Worm (Caenorhabditis elegans) whole organism, early embryonic: Measurements from ENCODE around the gene Y47D7A.11.

Source experiments
- B0310.2 ChIP-seq: sonication (generic microtip); optimal IDR thresholded peaks from 2 replicates; lab custom pipeline; 2016; ENCODE audit warnings: mild to moderate bottlenecking, missing genetic modification characterization, missing compliant biosample characterization
- aly-1 ChIP-seq: sonication (generic microtip); optimal IDR thresholded peaks from 2 replicates; lab custom pipeline; 2016; ENCODE audit warnings: missing genetic modification characterization, missing compliant biosample characterization
- ama-1 ChIP-seq: fragments of 150-350 bp; optimal IDR thresholded peaks from 2 replicates; lab custom pipeline; 2014
- ceh-36 ChIP-seq: sonication (generic microtip); optimal IDR thresholded peaks from 2 replicates; lab custom pipeline; 2016; ENCODE audit warnings: missing genetic modification characterization, inconsistent platforms, missing compliant biosample characterization
- ets-7 ChIP-seq: sonication (generic microtip); optimal IDR thresholded peaks from 2 replicates; lab custom pipeline; 2016; ENCODE audit warnings: missing genotype, missing genetic modification characterization, missing compliant biosample characterization
- flt-1 ChIP-seq: fragments of 200-800 bp; sonication (Bioruptor generic); IDR thresholded peaks from 2 replicates; pipeline ENCODE4 v1.3.6; 2022; ENCODE audit warnings: missing genetic modification characterization, missing compliant biosample characterization
- scrt-1 ChIP-seq: fragments of 200-800 bp; sonication (Bioruptor generic); IDR thresholded peaks from 2 replicates; pipeline ENCODE4 v1.3.6; 2022; ENCODE audit warnings: missing genetic modification characterization, missing compliant biosample characterization
- sea-1 ChIP-seq: fragments of 200-800 bp; sonication (Bioruptor generic); conservative IDR thresholded peaks from 2 replicates; pipeline ENCODE4 v1.3.6; 2022; ENCODE audit warnings: missing genetic modification characterization, missing compliant biosample characterization
- tbx-11 ChIP-seq: fragments of 200-800 bp; sonication (Bioruptor generic); IDR thresholded peaks from 2 replicates; pipeline ENCODE4 v1.3.6; 2022; ENCODE audit warnings: missing genetic modification characterization, missing compliant biosample characterization

- TF ChIP-seq sea-1 (GFP tag; lab: Robert Waterston, UW) (no peak), tbx-11 (GFP tag; lab: Robert Waterston, UW) (no peak), B0310.2 (tag; lab: Kevin White, UChicago) (no peak), scrt-1 (no peak), ceh-36 (tag; lab: Kevin White, UChicago) (no peak), flt-1 (GFP tag; lab: Robert Waterston, UW) (no peak), ama-1 (lab: Kevin White, UChicago) (no peak), aly-1 (no peak), ets-7 (no peak)
These were observed 43.0 kb upstream of the Y47D7A.11 start, which contains the start of gene T08H10.3 for ce11 chrV:4471065-4471464.
